Fruit fly (Drosophila melanogaster) whole organism, embryonic: Measurements from ENCODE around the gene Pdhb.

Experiments used
- C15 ChIP-seq: fragments of 200-800 bp; sonication (Bioruptor generic); IDR thresholded peaks from 3 replicates; pipeline ENCODE4 v1.3.6; 2022; ENCODE audit warnings: missing biosample characterization, missing genetic modification characterization
- CG10431 ChIP-seq: fragments of 200-800 bp; sonication (Bioruptor generic); optimal IDR thresholded peaks from 3 replicates; lab custom pipeline; 2018; ENCODE audit warnings: missing biosample characterization, mild to moderate bottlenecking, missing genetic modification characterization
- CG10654 ChIP-seq: fragments of 200-800 bp; sonication (Bioruptor generic); optimal IDR thresholded peaks from 2 replicates; lab custom pipeline; 2016; ENCODE audit warnings: missing biosample characterization, missing genetic modification characterization
- CG1603 ChIP-seq: fragments of 200-800 bp; sonication (Bioruptor generic); optimal IDR thresholded peaks from 2 replicates; lab custom pipeline; 2019; ENCODE audit warnings: missing biosample characterization, mild to moderate bottlenecking, missing genetic modification characterization, moderate library complexity
- CG18476 ChIP-seq: fragments of 200-800 bp; sonication (Bioruptor generic); optimal IDR thresholded peaks from 2 replicates; lab custom pipeline; 2016; ENCODE audit warnings: missing biosample characterization, mild to moderate bottlenecking, missing genetic modification characterization
- CG18599 ChIP-seq: fragments of 200-800 bp; sonication (Bioruptor generic); optimal IDR thresholded peaks from 3 replicates; lab custom pipeline; 2017; ENCODE audit warnings: missing biosample characterization, missing genetic modification characterization, mild to moderate bottlenecking, moderate library complexity, missing genetic modification reagents
- CG2116 ChIP-seq: fragments of 200-800 bp; sonication (Bioruptor generic); optimal IDR thresholded peaks from 3 replicates; lab custom pipeline; 2018; ENCODE audit warnings: missing biosample characterization, mild to moderate bottlenecking, missing genetic modification characterization
- CG33557 ChIP-seq: fragments of 200-800 bp; sonication (Bioruptor generic); optimal IDR thresholded peaks from 2 replicates; lab custom pipeline; 2019; ENCODE audit warnings: missing biosample characterization, mild to moderate bottlenecking, missing genetic modification characterization, moderate library complexity
- CG4282 ChIP-seq: fragments of 200-800 bp; sonication (Bioruptor generic); optimal IDR thresholded peaks from 2 replicates; lab custom pipeline; 2016; ENCODE audit warnings: missing biosample characterization, missing genetic modification characterization
- CG4424 ChIP-seq: fragments of 200-800 bp; sonication (Bioruptor generic); optimal IDR thresholded peaks from 3 replicates; lab custom pipeline; 2016; ENCODE audit warnings: missing biosample characterization, missing genetic modification characterization
- CG6689 ChIP-seq: fragments of 200-800 bp; sonication (Bioruptor generic); IDR thresholded peaks from 2 replicates; pipeline ENCODE4 v1.3.6; 2022; ENCODE audit warnings: missing biosample characterization, missing genetic modification characterization
- CG7271 ChIP-seq: fragments of 200-800 bp; sonication (Bioruptor generic); optimal IDR thresholded peaks from 2 replicates; lab custom pipeline; 2018; ENCODE audit warnings: missing biosample characterization, mild to moderate bottlenecking, missing genetic modification characterization, moderate library complexity
- CG7556 ChIP-seq: fragments of 200-800 bp; sonication (Bioruptor generic); optimal IDR thresholded peaks from 2 replicates; lab custom pipeline; 2017; ENCODE audit warnings: missing biosample characterization, mild to moderate bottlenecking, missing genetic modification characterization
- CG8281 ChIP-seq: fragments of 200-800 bp; sonication (Bioruptor generic); optimal IDR thresholded peaks from 2 replicates; lab custom pipeline; 2018; ENCODE audit warnings: missing biosample characterization, mild to moderate bottlenecking, missing genetic modification characterization, moderate library complexity
- CG8924 ChIP-seq: fragments of 200-800 bp; optimal IDR thresholded peaks from 3 replicates; lab custom pipeline; 2019; ENCODE audit warnings: missing biosample characterization, mild to moderate bottlenecking, missing genetic modification characterization, moderate library complexity
- CG9215 ChIP-seq: fragments of 200-800 bp; sonication (Bioruptor generic); IDR thresholded peaks from 2 replicates; pipeline ENCODE4 v1.3.6; 2022; ENCODE audit warnings: missing biosample characterization, missing genetic modification characterization
- CTCF ChIP-seq: fragments of 200-800 bp; sonication (Bioruptor generic); optimal IDR thresholded peaks from 2 replicates; lab custom pipeline; 2017; ENCODE audit warnings: missing biosample characterization, mild to moderate bottlenecking, missing genetic modification characterization, moderate library complexity
- Dp ChIP-seq: fragments of 200-800 bp; sonication (Bioruptor generic); optimal IDR thresholded peaks from 2 replicates; lab custom pipeline; 2018; ENCODE audit warnings: missing biosample characterization, mild to moderate bottlenecking, missing genetic modification characterization, moderate library complexity
- H15 ChIP-seq: fragments of 200-800 bp; sonication (Bioruptor generic); IDR thresholded peaks from 3 replicates; pipeline ENCODE4 v1.3.6; 2022; ENCODE audit warnings: missing biosample characterization, missing genetic modification characterization
- HLH4C ChIP-seq: fragments of 200-800 bp; sonication (Bioruptor generic); IDR thresholded peaks from 3 replicates; pipeline ENCODE4 v1.3.6; 2022; ENCODE audit warnings: missing biosample characterization, missing genetic modification characterization; ENCODE audit not compliant: partially characterized antibody
- HmgZ ChIP-seq: fragments of 200-800 bp; sonication (Bioruptor generic); optimal IDR thresholded peaks from 2 replicates; lab custom pipeline; 2018; ENCODE audit warnings: missing biosample characterization, mild to moderate bottlenecking, missing genetic modification characterization
- NC2α ChIP-seq: fragments of 200-800 bp; sonication (Bioruptor generic); optimal IDR thresholded peaks from 2 replicates; lab custom pipeline; 2016; ENCODE audit warnings: missing biosample characterization, missing genetic modification characterization
- NFAT ChIP-seq: fragments of 200-800 bp; sonication (Bioruptor generic); IDR thresholded peaks from 2 replicates; pipeline ENCODE4 v1.3.6; 2022; ENCODE audit warnings: missing biosample characterization, missing genetic modification characterization
- Sry-δ ChIP-seq: fragments of 200-800 bp; sonication (Bioruptor generic); optimal IDR thresholded peaks from 2 replicates; lab custom pipeline; 2016; ENCODE audit warnings: missing biosample characterization, missing genetic modification characterization
- Xbp1 ChIP-seq: fragments of 200-800 bp; sonication (Bioruptor generic); optimal IDR thresholded peaks from 3 replicates; lab custom pipeline; 2016; ENCODE audit warnings: missing biosample characterization, mild to moderate bottlenecking, missing genetic modification characterization
- Xrp1 ChIP-seq: fragments of 200-800 bp; sonication (Bioruptor generic); IDR thresholded peaks from 2 replicates; pipeline ENCODE4 v1.3.6; 2022; ENCODE audit warnings: missing biosample characterization, missing genetic modification characterization
- bab2 ChIP-seq: fragments of 200-800 bp; sonication (Bioruptor generic); optimal IDR thresholded peaks from 2 replicates; lab custom pipeline; 2016; ENCODE audit warnings: missing biosample characterization, missing genetic modification characterization
- cato ChIP-seq: fragments of 200-800 bp; sonication (Bioruptor generic); optimal IDR thresholded peaks from 2 replicates; lab custom pipeline; 2016; ENCODE audit warnings: missing biosample characterization, missing genetic modification characterization, borderline replicate concordance
- corto ChIP-seq: fragments of 200-800 bp; sonication (Bioruptor generic); optimal IDR thresholded peaks from 2 replicates; lab custom pipeline; 2016; ENCODE audit warnings: missing biosample characterization, mild to moderate bottlenecking, missing genetic modification characterization, moderate library complexity
- da ChIP-seq: fragments of 200-800 bp; sonication (Bioruptor generic); optimal IDR thresholded peaks from 2 replicates; lab custom pipeline; 2016; ENCODE audit warnings: missing biosample characterization, missing genetic modification characterization
- disco-r ChIP-seq: fragments of 200-800 bp; sonication (Bioruptor generic); optimal IDR thresholded peaks from 2 replicates; lab custom pipeline; 2016; ENCODE audit warnings: missing biosample characterization, missing genetic modification characterization
- fd96Cb ChIP-seq: fragments of 200-800 bp; sonication (Bioruptor generic); optimal IDR thresholded peaks from 2 replicates; lab custom pipeline; 2018; ENCODE audit warnings: missing biosample characterization, mild to moderate bottlenecking, missing genetic modification characterization, moderate library complexity
- fru ChIP-seq: fragments of >200 bp; optimal IDR thresholded peaks from 2 replicates; lab custom pipeline; 2017
- grau ChIP-seq: fragments of 200-800 bp; optimal IDR thresholded peaks from 3 replicates; lab custom pipeline; 2019; ENCODE audit warnings: missing biosample characterization, mild to moderate bottlenecking, missing genetic modification characterization, moderate library complexity
- h ChIP-seq: fragments of >200 bp; optimal IDR thresholded peaks from 2 replicates; lab custom pipeline; 2017
- kay ChIP-seq: fragments of 200-800 bp; sonication (Bioruptor generic); optimal IDR thresholded peaks from 2 replicates; lab custom pipeline; 2016; ENCODE audit warnings: missing biosample characterization, missing genetic modification characterization
- knrl ChIP-seq: fragments of 200-800 bp; sonication (Bioruptor generic); IDR thresholded peaks from 3 replicates; pipeline ENCODE4 v1.3.6; 2022; ENCODE audit warnings: missing biosample characterization, missing genetic modification characterization; ENCODE audit not compliant: partially characterized antibody
- luna ChIP-seq: fragments of 200-800 bp; sonication (Bioruptor generic); optimal IDR thresholded peaks from 2 replicates; lab custom pipeline; 2016; ENCODE audit warnings: missing biosample characterization, missing genetic modification characterization
- pb ChIP-seq: fragments of 200-800 bp; sonication (Bioruptor generic); optimal IDR thresholded peaks from 3 replicates; lab custom pipeline; 2016; ENCODE audit warnings: missing biosample characterization, missing genetic modification characterization
- pnt ChIP-seq: fragments of 200-800 bp; sonication (Bioruptor generic); optimal IDR thresholded peaks from 3 replicates; lab custom pipeline; 2016; ENCODE audit warnings: missing biosample characterization, missing genetic modification characterization
- prd ChIP-seq, 3 experiments: fragments of >200 bp in 2 of 3; fragments of 200-800 bp in 1 of 3; sonication (Bioruptor generic) in 1 of 3; optimal IDR thresholded peaks in 2 of 3; IDR thresholded peaks in 1 of 3; 2 replicates in 2 of 3; 3 replicates in 1 of 3; pipeline versions ENCODE4 v1.3.6 to Lab custom; 2017 to 2022; ENCODE audit warnings: missing biosample characterization in 1 of 3, missing genetic modification characterization in 1 of 3
- psq ChIP-seq: fragments of 200-800 bp; sonication (Bioruptor generic); optimal IDR thresholded peaks from 2 replicates; lab custom pipeline; 2017; ENCODE audit warnings: missing biosample characterization, missing genetic modification characterization
- pzg ChIP-seq: fragments of 200-800 bp; sonication (Bioruptor generic); optimal IDR thresholded peaks from 3 replicates; lab custom pipeline; 2018; ENCODE audit warnings: missing biosample characterization, mild to moderate bottlenecking, missing genetic modification characterization, moderate library complexity
- sc ChIP-seq, 3 experiments: fragments of >200 bp in 2 of 3; fragments of 200-800 bp in 1 of 3; sonication (Bioruptor generic) in 1 of 3; optimal IDR thresholded peaks; 2 replicates in 2 of 3; 3 replicates in 1 of 3; lab custom pipeline; 2017; ENCODE audit warnings: mild to moderate bottlenecking in 1 of 3, missing biosample characterization in 1 of 3, missing genetic modification characterization in 1 of 3, missing genetic modification reagents in 1 of 3
- schlank ChIP-seq: fragments of 200-800 bp; sonication (Bioruptor generic); optimal IDR thresholded peaks from 2 replicates; lab custom pipeline; 2018; ENCODE audit warnings: missing biosample characterization, mild to moderate bottlenecking, missing genetic modification characterization
- scrt ChIP-seq: fragments of 200-800 bp; sonication (Bioruptor generic); optimal IDR thresholded peaks from 2 replicates; lab custom pipeline; 2018; ENCODE audit warnings: missing biosample characterization, mild to moderate bottlenecking, missing genetic modification characterization, moderate library complexity
- seq ChIP-seq: fragments of 200-800 bp; sonication (Bioruptor generic); IDR thresholded peaks from 2 replicates; pipeline ENCODE4 v1.3.6; 2022; ENCODE audit warnings: missing biosample characterization, missing genetic modification characterization
- sisA ChIP-seq: fragments of 200-800 bp; sonication (Bioruptor generic); IDR thresholded peaks from 2 replicates; pipeline ENCODE4 v1.3.6; 2022; ENCODE audit warnings: missing biosample characterization, missing genetic modification characterization
- unc-4 ChIP-seq: fragments of 200-800 bp; sonication (Bioruptor generic); IDR thresholded peaks from 2 replicates; pipeline ENCODE4 v1.3.6; 2022; ENCODE audit warnings: missing biosample characterization, missing genetic modification characterization; ENCODE audit not compliant: partially characterized antibody
- zfh1 ChIP-seq: fragments of 200-800 bp; sonication (Bioruptor generic); IDR thresholded peaks from 3 replicates; pipeline ENCODE4 v1.3.6; 2022; ENCODE audit warnings: missing biosample characterization, missing genetic modification characterization

Pdhb gene

DNA sequence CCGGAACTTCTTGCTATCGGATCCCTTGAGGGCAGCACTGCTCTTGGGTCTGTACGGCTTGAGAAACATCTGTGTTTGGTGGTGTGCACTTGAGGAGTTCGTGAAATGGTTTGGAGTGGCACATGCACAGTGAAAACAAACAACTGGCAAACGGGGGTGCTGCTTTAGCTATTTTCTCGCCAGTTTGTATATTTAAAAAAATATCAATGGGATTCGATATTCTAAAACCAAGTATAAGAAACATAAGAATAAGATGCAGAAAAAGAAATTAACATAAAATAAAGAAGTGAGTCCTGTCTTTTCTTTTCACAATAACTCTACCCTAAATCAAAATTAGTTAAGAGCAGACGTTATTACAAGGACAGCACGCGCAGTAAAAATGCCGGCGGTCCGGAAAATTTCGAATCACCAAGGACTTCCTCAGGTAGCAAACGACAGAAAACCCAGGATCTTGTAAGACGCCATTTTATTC is 38.8 kb downstream of the Pdhb start, which contains the start of gene eIF2D (continued):
- TF ChIP-seq h (lab: Kevin White, UChicago), result no peak
- TF ChIP-seq H15 (GFP tag; lab: Robert Waterston, UW), result no peak
- TF ChIP-seq Xrp1, result peak; percentile 75
- peak; percentile 69 for TF ChIP-seq grau (tag; lab: Kevin White, UChicago)
- TF ChIP-seq fd96Cb, result peak; percentile 40
- TF ChIP-seq corto, result no peak
- TF ChIP-seq NC2α (GFP tag; lab: Kevin White, UChicago), result no peak
- no peak for TF ChIP-seq pb (GFP tag; lab: Kevin White, UChicago)
- TF ChIP-seq cato (GFP tag; lab: Kevin White, UChicago), result no peak
- peak; percentile 40 for TF ChIP-seq CG2116
- no peak for TF ChIP-seq HLH4C (GFP tag; lab: Robert Waterston, UW)
- TF ChIP-seq CG7556 (GFP tag; lab: Kevin White, UChicago), result peak; percentile 66
- TF ChIP-seq CG1603, result peak; percentile 47
- peak; percentile 20 for TF ChIP-seq CG18476
- TF ChIP-seq CG10654 (GFP tag; lab: Kevin White, UChicago), result peak; percentile 28
- TF ChIP-seq CG33557, result peak; percentile 14
- TF ChIP-seq scrt (GFP tag; lab: Kevin White, UChicago), result no peak
- no peak for TF ChIP-seq CG4282 (GFP tag; lab: Kevin White, UChicago)
- TF ChIP-seq fru (lab: Kevin White, UChicago), result no peak
- TF ChIP-seq NFAT (GFP tag; lab: Robert Waterston, UW), result peak; percentile 50; the same call in 1 of the 2 replicates
- TF ChIP-seq bab2 (GFP tag; lab: Kevin White, UChicago), result peak; percentile 37
- TF ChIP-seq CG8924, result peak; percentile 67
- TF ChIP-seq pzg (GFP tag; lab: Kevin White, UChicago), result peak; percentile 30
- TF ChIP-seq CG4424, result peak; percentile 66
- no peak for TF ChIP-seq sc (optimal IDR thresholded peaks at IDR 0.05; lab: Kevin White, UChicago)
- TF ChIP-seq sc (GFP tag; optimal IDR thresholded peaks at IDR 0.05; lab: Kevin White, UChicago), result no peak
- peak; percentile 1 for TF ChIP-seq Dp (GFP tag; lab: Kevin White, UChicago)
- TF ChIP-seq unc-4 (GFP tag; lab: Robert Waterston, UW), result no peak
- TF ChIP-seq CTCF, result no peak
- TF ChIP-seq CG8281 (tag; lab: Kevin White, UChicago), result no peak
- TF ChIP-seq CG7271 (tag; lab: Kevin White, UChicago), result peak; percentile 24
- peak; percentile 46 for TF ChIP-seq Xbp1 (GFP tag; lab: Kevin White, UChicago)
- TF ChIP-seq disco-r (GFP tag; lab: Kevin White, UChicago), result no peak
- TF ChIP-seq CG18599 (GFP tag; lab: Kevin White, UChicago), result peak; percentile 75
- TF ChIP-seq C15, result no peak
- no peak; the same call in 1 of the 2 replicates for TF ChIP-seq sisA
- no peak for TF ChIP-seq pnt
- peak; percentile 56; the same call in 2 of the 3 replicates for TF ChIP-seq zfh1 (GFP tag; lab: Robert Waterston, UW)
- no peak for TF ChIP-seq psq (GFP tag; lab: Kevin White, UChicago)
- TF ChIP-seq HmgZ (tag; lab: Kevin White, UChicago), result peak; percentile 43
- peak; percentile 71 for TF ChIP-seq CG6689 (GFP tag; lab: Robert Waterston, UW)
- no peak for TF ChIP-seq da (GFP tag; lab: Kevin White, UChicago)
- TF ChIP-seq seq (GFP tag; lab: Robert Waterston, UW), result 0 out of 2 replicates have a peak, but pooled peaks have one; percentile 42
- TF ChIP-seq knrl (GFP tag; lab: Robert Waterston, UW), result no peak
- TF ChIP-seq prd (optimal IDR thresholded peaks at IDR 0.05; lab: Kevin White, UChicago), result no peak
- peak; percentile 58 for TF ChIP-seq prd (GFP tag; IDR thresholded peaks at IDR 0.05; lab: Robert Waterston, UW)
- TF ChIP-seq Sry-δ (GFP tag; lab: Kevin White, UChicago), result peak; percentile 24
- no peak for TF ChIP-seq CG10431 (GFP tag; lab: Kevin White, UChicago)
- TF ChIP-seq kay (GFP tag; lab: Kevin White, UChicago), result no peak
- no peak for TF ChIP-seq schlank (tag; lab: Kevin White, UChicago)
- TF ChIP-seq luna (GFP tag; lab: Kevin White, UChicago), result no peak
- no peak; the same call in 1 of the 2 replicates for TF ChIP-seq CG9215 (GFP tag; lab: Robert Waterston, UW)
